Worm (Caenorhabditis elegans) whole organism, L3 larva: ENCODE measurements around the gene clpf-1.
A peak's percentile ranks its signal among the peaks of the same experiment; 100 is the strongest.

ENCODE experiments used
- R02D3.7 ChIP-seq: fragments of 150-350 bp; optimal IDR thresholded peaks from 2 replicates; lab custom pipeline; 2014; ENCODE audit warnings: missing biosample characterization, missing genetic modification characterization
- ZK546.5 ChIP-seq: sonication (generic microtip); optimal IDR thresholded peaks from 2 replicates; lab custom pipeline; 2017; ENCODE audit warnings: missing biosample characterization, missing genetic modification characterization
- aly-2 ChIP-seq: fragments of 150-350 bp; optimal IDR thresholded peaks from 2 replicates; lab custom pipeline; 2014; ENCODE audit warnings: missing biosample characterization, missing genetic modification characterization
- ama-1 ChIP-seq: fragments of 150-350 bp; optimal IDR thresholded peaks from 2 replicates; lab custom pipeline; 2018
- ceh-16 ChIP-seq: sonication (generic microtip); optimal IDR thresholded peaks from 2 replicates; lab custom pipeline; 2017; ENCODE audit warnings: missing biosample characterization, missing genetic modification characterization
- ceh-28 ChIP-seq: fragments of 150-350 bp; optimal IDR thresholded peaks from 2 replicates; lab custom pipeline; 2014; ENCODE audit warnings: missing biosample characterization, missing genetic modification reagents, missing genetic modification characterization
- ceh-82 ChIP-seq: fragments of 150-350 bp; optimal IDR thresholded peaks from 2 replicates; lab custom pipeline; 2014; ENCODE audit warnings: missing biosample characterization, missing genetic modification characterization
- egl-27 ChIP-seq: sonication (generic microtip); optimal IDR thresholded peaks from 4 replicates; lab custom pipeline; 2017; ENCODE audit warnings: missing biosample characterization, missing genetic modification reagents, missing genetic modification characterization
- egl-5 ChIP-seq: fragments of 150-350 bp; optimal IDR thresholded peaks from 2 replicates; lab custom pipeline; 2017; ENCODE audit warnings: missing biosample characterization, missing genetic modification reagents, missing genetic modification characterization, inconsistent platforms
- elt-1 ChIP-seq: fragments of 150-350 bp; optimal IDR thresholded peaks from 2 replicates; lab custom pipeline; 2014; ENCODE audit warnings: missing biosample characterization, missing genetic modification characterization
- elt-2 ChIP-seq: sonication (generic microtip); optimal IDR thresholded peaks from 2 replicates; lab custom pipeline; 2016; ENCODE audit warnings: missing genetic modification reagents, mild to moderate bottlenecking, missing genetic modification characterization, missing compliant biosample characterization
- elt-3 ChIP-seq, 3 experiments: fragments of 150-350 bp in 1 of 3; sonication (generic microtip) in 2 of 3; optimal IDR thresholded peaks; 2 replicates in 2 of 3; 4 replicates in 1 of 3; lab custom pipeline; 2014 to 2017; ENCODE audit warnings: missing biosample characterization in 3 of 3, missing genetic modification characterization in 3 of 3
- fkh-2 ChIP-seq: fragments of 150-350 bp; optimal IDR thresholded peaks from 2 replicates; lab custom pipeline; 2014; ENCODE audit warnings: missing biosample characterization, missing genetic modification reagents, missing genetic modification characterization
- fos-1 ChIP-seq: fragments of 150-350 bp; optimal IDR thresholded peaks from 2 replicates; lab custom pipeline; 2014; ENCODE audit warnings: missing biosample characterization, missing genetic modification characterization
- hmg-11 ChIP-seq: sonication (generic microtip); optimal IDR thresholded peaks from 2 replicates; lab custom pipeline; 2016; ENCODE audit warnings: missing genetic modification characterization, missing compliant biosample characterization
- lsy-12 ChIP-seq: sonication (generic microtip); optimal IDR thresholded peaks from 2 replicates; lab custom pipeline; 2016; ENCODE audit warnings: mild to moderate bottlenecking, missing genetic modification characterization, missing compliant biosample characterization
- mdl-1 ChIP-seq: fragments of 150-350 bp; optimal IDR thresholded peaks from 2 replicates; lab custom pipeline; 2014; ENCODE audit warnings: missing biosample characterization, missing genetic modification characterization
- nfya-1 ChIP-seq: sonication (generic microtip); optimal IDR thresholded peaks from 2 replicates; lab custom pipeline; 2017; ENCODE audit warnings: missing genetic modification characterization, mild to moderate bottlenecking, missing compliant biosample characterization, antibody characterized with exemption, moderate library complexity; ENCODE audit not compliant: insufficient read depth
- nhr-23 ChIP-seq: fragments of 150-350 bp; optimal IDR thresholded peaks from 2 replicates; lab custom pipeline; 2014; ENCODE audit warnings: missing biosample characterization, missing genetic modification reagents, missing genetic modification characterization
- nhr-237 ChIP-seq: fragments of 150-350 bp; optimal IDR thresholded peaks from 2 replicates; lab custom pipeline; 2014; ENCODE audit warnings: missing biosample characterization, missing genetic modification characterization
- nhr-25 ChIP-seq: sonication (generic microtip); optimal IDR thresholded peaks from 2 replicates; lab custom pipeline; 2017; ENCODE audit warnings: missing biosample characterization, missing genetic modification characterization
- nhr-28 ChIP-seq: fragments of 150-350 bp; optimal IDR thresholded peaks from 2 replicates; lab custom pipeline; 2014; ENCODE audit warnings: missing biosample characterization, missing genetic modification characterization
- nhr-67 ChIP-seq: fragments of 150-350 bp; optimal IDR thresholded peaks from 2 replicates; lab custom pipeline; 2014; ENCODE audit warnings: missing biosample characterization, missing genetic modification characterization
- nhr-76 ChIP-seq: fragments of 150-350 bp; sonication (generic microtip); optimal IDR thresholded peaks from 5 replicates; lab custom pipeline; 2014; ENCODE audit warnings: missing biosample characterization, missing genetic modification characterization
- nhr-77 ChIP-seq: fragments of 150-350 bp; optimal IDR thresholded peaks from 2 replicates; lab custom pipeline; 2014; ENCODE audit warnings: missing biosample characterization, missing genetic modification characterization
- pqm-1 ChIP-seq: fragments of 150-350 bp; optimal IDR thresholded peaks from 2 replicates; lab custom pipeline; 2017; ENCODE audit warnings: missing biosample characterization, missing genetic modification characterization, inconsistent platforms
- skn-1 ChIP-seq: fragments of 150-350 bp; optimal IDR thresholded peaks from 2 replicates; lab custom pipeline; 2014; ENCODE audit warnings: missing biosample characterization, missing genetic modification characterization
- snpc-4 ChIP-seq: fragments of 150-350 bp; optimal IDR thresholded peaks from 2 replicates; lab custom pipeline; 2014; ENCODE audit warnings: missing biosample characterization, missing genetic modification characterization
- tbx-2 ChIP-seq: sonication (generic microtip); optimal IDR thresholded peaks from 2 replicates; lab custom pipeline; 2016; ENCODE audit warnings: mild to moderate bottlenecking, missing genetic modification characterization, missing compliant biosample characterization
- unc-39 ChIP-seq: sonication (generic microtip); optimal IDR thresholded peaks from 4 replicates; lab custom pipeline; 2017; ENCODE audit warnings: missing biosample characterization, missing genetic modification characterization
- unc-62 ChIP-seq: fragments of 150-350 bp; sonication (generic microtip); optimal IDR thresholded peaks from 4 replicates; lab custom pipeline; 2014; ENCODE audit warnings: missing biosample characterization, missing genetic modification reagents, missing genetic modification characterization
- zag-1 ChIP-seq: fragments of 150-350 bp; optimal IDR thresholded peaks from 2 replicates; lab custom pipeline; 2014; ENCODE audit warnings: missing biosample characterization, missing genetic modification characterization
- ztf-11 ChIP-seq: fragments of 150-350 bp; optimal IDR thresholded peaks from 2 replicates; lab custom pipeline; 2014; ENCODE audit warnings: missing biosample characterization, missing genetic modification characterization
- ztf-4 ChIP-seq: fragments of 150-350 bp; optimal IDR thresholded peaks from 2 replicates; lab custom pipeline; 2014; ENCODE audit warnings: missing biosample characterization, missing genetic modification characterization

Gene clpf-1

DNA sequence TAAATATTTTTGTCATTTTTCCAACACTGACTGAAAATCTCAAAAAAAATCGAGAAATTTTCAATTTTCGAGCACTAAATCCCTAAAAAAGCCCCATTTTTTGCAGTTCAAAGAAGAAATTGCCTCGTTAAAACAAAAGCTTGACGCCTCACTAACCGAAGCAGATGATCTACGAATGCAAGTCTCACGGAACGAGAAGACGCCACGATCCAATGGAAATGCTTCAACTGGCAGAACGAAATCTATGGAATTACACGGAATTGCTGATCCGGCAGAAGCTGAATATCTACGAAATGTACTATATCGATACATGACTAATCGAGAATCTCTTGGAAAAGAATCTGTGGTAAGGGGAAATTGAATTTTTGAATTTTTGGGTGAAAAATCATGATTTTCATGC is 26.4 kb downstream of the clpf-1 start:
- no peak for TF ChIP-seq pqm-1 (tag; lab: Kevin White, UChicago)
- TF ChIP-seq nhr-25: no peak

DNA sequence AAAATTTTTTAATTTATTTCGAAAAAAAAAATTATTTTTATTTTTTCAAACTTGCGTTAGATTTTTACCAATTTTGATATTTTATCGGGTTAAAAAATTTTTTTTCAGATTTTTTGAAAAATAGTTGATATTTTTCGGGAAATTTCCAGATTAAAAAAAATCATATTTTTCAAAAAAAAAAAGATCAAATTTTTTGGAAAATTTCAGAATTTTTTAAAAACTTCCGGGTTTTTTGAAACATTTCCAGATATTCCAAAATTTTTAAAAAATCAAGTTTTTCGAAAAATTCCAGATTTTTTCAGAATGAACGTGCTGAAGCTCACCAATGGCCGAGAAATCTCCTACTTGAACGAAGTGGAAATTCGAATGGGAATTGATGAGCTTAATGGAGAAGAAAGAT is 27.9 kb downstream of the clpf-1 start, which contains the start of gene metl-18:
Gene metl-18, plus strand, starts transcription at position 301 of the 400 bp plus-strand sequence.
- TF ChIP-seq nhr-28 (tag; lab: Kevin White, UChicago): no peak
- no peak for TF ChIP-seq egl-5 (tag; lab: Kevin White, UChicago)
- no peak for TF ChIP-seq fkh-2 (tag; lab: Kevin White, UChicago)
- TF ChIP-seq lsy-12 (tag; lab: Kevin White, UChicago): no peak
- TF ChIP-seq elt-2 (tag; lab: Kevin White, UChicago): no peak
- no peak for TF ChIP-seq nfya-1 (tag; lab: Kevin White, UChicago)
- TF ChIP-seq unc-62 (GFP tag; lab: Kevin White, UChicago): no peak
- TF ChIP-seq fos-1 (tag; lab: Kevin White, UChicago): no peak
- TF ChIP-seq ceh-16 (tag; lab: Kevin White, UChicago): no peak
- no peak for TF ChIP-seq nhr-237 (tag; lab: Kevin White, UChicago)
- no peak for TF ChIP-seq hmg-11
- TF ChIP-seq ceh-28 (tag; lab: Kevin White, UChicago): no peak
- TF ChIP-seq R02D3.7 (tag; lab: Kevin White, UChicago): no peak
- TF ChIP-seq elt-3 (tag; optimal IDR thresholded peaks at IDR 0.05; lab: Kevin White, UChicago): no peak
- TF ChIP-seq snpc-4: no peak
- TF ChIP-seq unc-39: no peak
- no peak for TF ChIP-seq mdl-1 (tag; lab: Kevin White, UChicago)
- TF ChIP-seq ceh-82: no peak
- no peak for TF ChIP-seq nhr-67 (tag; lab: Kevin White, UChicago)
- TF ChIP-seq, all 47 proteins: peak for 0

DNA sequence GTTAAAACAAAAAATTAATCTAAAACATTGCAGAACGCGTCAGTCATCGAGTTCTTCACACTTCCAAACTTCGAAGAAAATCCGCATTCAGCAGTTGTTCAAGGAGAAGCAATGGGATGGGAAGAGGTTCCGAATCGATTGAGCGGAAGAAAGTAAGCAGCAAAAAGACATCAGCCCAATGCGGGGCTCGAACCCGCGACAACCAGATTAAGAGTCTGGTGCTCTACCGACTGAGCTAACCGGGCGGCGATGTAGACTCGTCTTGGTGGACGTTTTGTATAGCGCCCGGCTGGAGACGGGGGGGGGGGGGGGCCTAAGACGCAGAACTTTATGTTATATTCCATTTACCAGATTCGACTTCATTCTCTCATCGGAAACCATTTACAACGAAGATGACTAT is 29.2 kb downstream of the clpf-1 start:
- TF ChIP-seq unc-39: no peak
- peak; percentile 12 for TF ChIP-seq nfya-1 (tag; lab: Kevin White, UChicago)
- TF ChIP-seq egl-27: no peak
- TF ChIP-seq nhr-28 (tag; lab: Kevin White, UChicago): no peak
- TF ChIP-seq nhr-67 (tag; lab: Kevin White, UChicago): no peak
- peak; percentile 2 for TF ChIP-seq elt-2 (tag; lab: Kevin White, UChicago)
- no peak for TF ChIP-seq ztf-11 (tag; lab: Kevin White, UChicago)
- TF ChIP-seq fos-1 (tag; lab: Kevin White, UChicago): no peak

DNA sequence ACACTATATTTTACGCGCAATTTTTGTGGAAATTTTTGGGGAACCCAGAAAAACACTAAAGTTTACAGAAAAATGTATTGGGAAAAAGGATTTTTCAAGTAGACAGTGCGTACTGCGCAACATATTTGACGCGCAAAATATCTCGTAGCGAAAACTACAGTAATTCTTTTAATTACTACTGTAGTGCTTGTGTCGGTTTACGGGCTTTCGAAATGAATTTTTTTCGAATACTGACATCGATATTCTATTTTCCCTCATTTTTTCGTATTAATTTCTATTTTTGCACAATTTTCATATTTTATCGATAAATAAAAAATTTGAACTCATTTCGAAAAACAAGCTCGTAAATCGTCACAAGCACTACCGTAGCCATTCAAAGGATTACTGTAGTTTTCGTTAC is 31.0 kb downstream of the clpf-1 start:
- TF ChIP-seq unc-39 (no peak), skn-1 (tag; lab: Kevin White, UChicago) (no peak), nhr-76 (tag; lab: Kevin White, UChicago) (no peak), nhr-25 (no peak), aly-2 (no peak), ZK546.5 (no peak), ztf-11 (tag; lab: Kevin White, UChicago) (no peak), egl-5 (tag; lab: Kevin White, UChicago) (no peak), hmg-11 (no peak)

DNA sequence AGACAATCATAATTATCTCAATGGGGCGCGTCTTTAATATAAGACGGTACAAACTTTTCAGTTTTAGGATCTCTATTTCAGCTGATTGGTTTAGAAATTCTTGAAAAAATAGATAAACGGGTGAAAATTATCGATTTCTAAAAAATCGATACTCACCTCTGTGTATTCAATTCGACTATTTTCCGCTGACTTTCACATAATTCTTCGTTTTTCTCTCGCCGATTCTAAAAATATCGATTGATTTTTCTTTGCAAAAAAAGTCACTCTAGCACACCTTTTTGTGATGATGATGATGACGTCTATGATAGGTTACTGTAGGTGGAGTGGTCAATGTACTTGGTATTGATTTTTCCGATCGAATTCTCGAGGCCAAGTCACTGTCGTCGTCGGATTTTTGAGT is 32.2 kb downstream of the clpf-1 start:
- TF ChIP-seq ceh-28 (tag; lab: Kevin White, UChicago) (peak; percentile 76), ztf-4 (tag; lab: Kevin White, UChicago) (no peak), nhr-67 (tag; lab: Kevin White, UChicago) (no peak), nhr-237 (tag; lab: Kevin White, UChicago) (no peak)

DNA sequence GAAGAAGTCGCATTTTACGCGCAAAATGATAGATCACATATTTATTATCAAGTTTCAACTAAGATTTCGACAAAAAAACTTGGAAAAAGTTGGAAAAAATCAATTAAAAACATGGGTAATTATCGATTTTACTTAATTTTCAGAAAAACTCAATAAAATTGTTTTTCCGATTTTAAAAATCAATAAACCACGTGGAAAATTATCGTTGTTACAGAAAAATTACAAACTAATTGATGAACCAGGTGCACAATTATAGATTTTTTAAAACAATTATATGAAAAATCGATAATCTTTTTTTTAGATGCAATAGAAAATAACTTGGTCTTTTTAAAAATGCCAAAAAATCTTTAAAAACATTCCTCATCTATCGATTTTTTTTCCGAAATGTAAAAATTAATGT is 33.1 kb downstream of the clpf-1 start:
- TF ChIP-seq ceh-28 (tag; lab: Kevin White, UChicago) (peak; percentile 67), nhr-77 (tag; lab: Kevin White, UChicago) (no peak)
- TF ChIP-seq, all 47 proteins: peak for 1

DNA sequence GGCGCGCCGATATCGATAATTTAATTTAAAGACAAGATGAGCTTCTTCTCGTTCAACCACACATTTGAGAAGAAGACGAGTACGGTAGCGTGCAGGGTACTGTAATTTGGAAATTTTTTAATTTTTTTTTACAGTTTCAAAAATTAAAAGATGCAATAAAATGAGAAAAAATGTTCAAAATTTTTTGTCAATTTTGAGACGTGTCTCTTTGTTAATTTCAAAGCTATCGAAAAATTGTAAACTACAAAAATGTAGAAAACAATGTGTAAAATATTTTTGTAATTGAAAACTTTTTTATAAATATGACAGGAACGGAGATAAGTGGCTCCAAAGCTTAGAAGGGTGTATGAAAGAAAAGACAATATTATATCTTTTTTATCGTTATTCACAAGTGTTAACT is 33.8 kb downstream of the clpf-1 start, which contains the start of gene K01A11.1:
Gene K01A11.1, minus strand, starts transcription at position 101 of the 400 bp plus-strand sequence.
- TF ChIP-seq skn-1 (tag; lab: Kevin White, UChicago) (no peak), ztf-11 (tag; lab: Kevin White, UChicago) (no peak), ceh-28 (tag; lab: Kevin White, UChicago) (no peak), R02D3.7 (tag; lab: Kevin White, UChicago) (no peak), tbx-2 (tag; lab: Kevin White, UChicago) (no peak), ama-1 (lab: Kevin White, UChicago) (no peak), hmg-11 (no peak), nhr-23 (tag; lab: Kevin White, UChicago) (no peak), zag-1 (no peak), elt-1 (tag; lab: Kevin White, UChicago) (no peak), nhr-76 (tag; lab: Kevin White, UChicago) (no peak), pqm-1 (tag; lab: Kevin White, UChicago) (no peak)
